Worm (Caenorhabditis elegans): ENCODE results near the gene C15H7.3.
"Not testable (repeated sequence)": the region's sequence is repeated elsewhere in the genome, so short reads cannot be mapped to it uniquely, and the experiment has no call there.

DNA sequence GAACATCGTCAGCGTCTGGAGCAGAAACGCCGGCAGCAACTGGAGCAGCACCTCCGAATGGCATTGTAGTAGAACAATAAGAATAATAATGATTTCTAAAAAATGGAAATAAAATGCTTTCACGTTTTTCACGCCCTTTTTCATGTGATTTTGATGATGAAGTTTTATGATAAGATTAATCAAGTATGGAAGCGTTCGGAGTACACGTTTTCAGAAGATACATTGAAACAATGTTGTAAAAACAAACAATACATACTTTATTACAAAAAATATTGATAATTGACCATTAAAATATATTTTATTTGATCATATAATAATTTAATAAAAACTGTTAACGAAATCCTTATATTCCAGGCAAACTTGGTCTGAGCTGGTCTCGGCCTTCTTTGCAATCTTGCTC is 29.4 kb upstream of the C15H7.3 start, which contains the start of gene C07A9.13:
- TF ChIP-seq unc-86 (tag; optimal IDR thresholded peaks at IDR 0.05); fkh-10 (GFP tag; optimal IDR thresholded peaks at IDR 0.05); ahr-1 (tag; optimal IDR thresholded peaks at IDR 0.05); sox-4 (tag; optimal IDR thresholded peaks at IDR 0.05); fkh-6 (tag; optimal IDR thresholded peaks at IDR 0.05); lim-6 (tag; optimal IDR thresholded peaks at IDR 0.05); hlh-13 (GFP tag; optimal IDR thresholded peaks at IDR 0.05); syd-9 (tag; optimal IDR thresholded peaks at IDR 0.05); lin-11 (tag; optimal IDR thresholded peaks at IDR 0.05); ceh-9 (tag; optimal IDR thresholded peaks at IDR 0.05); F13H6.1 (tag; optimal IDR thresholded peaks at IDR 0.05); sdc-2 (tag; optimal IDR thresholded peaks at IDR 0.05); ceh-24 (tag; optimal IDR thresholded peaks at IDR 0.05): not testable (repeated sequence)

Data from whole organism, late embryonic.